Worm (Caenorhabditis elegans) whole organism, mixed stage, embryonic: ENCODE results near the gene clec-238.

ENCODE experiments used
- ces-1 ChIP-seq: fragments of 150-350 bp; optimal IDR thresholded peaks from 2 replicates; lab custom pipeline; 2014; ENCODE audit warnings: missing biosample characterization, missing genetic modification reagents, missing genetic modification characterization
- cnd-1 ChIP-seq: fragments of 200-800 bp; sonication (Bioruptor generic); optimal IDR thresholded peaks from 2 replicates; lab custom pipeline; 2018; ENCODE audit warnings: mild to moderate bottlenecking, missing genetic modification characterization, missing compliant biosample characterization
- ham-2 ChIP-seq: fragments of 200-800 bp; sonication (Bioruptor generic); optimal IDR thresholded peaks from 2 replicates; lab custom pipeline; 2018; ENCODE audit warnings: mild to moderate bottlenecking, missing genetic modification characterization, missing compliant biosample characterization
- lsy-2 ChIP-seq: fragments of 150-350 bp; optimal IDR thresholded peaks from 2 replicates; lab custom pipeline; 2014; ENCODE audit warnings: missing biosample characterization, missing genetic modification characterization
- mep-1 ChIP-seq: fragments of 150-350 bp; optimal IDR thresholded peaks from 2 replicates; lab custom pipeline; 2017; ENCODE audit warnings: missing biosample characterization, missing genetic modification reagents, missing genetic modification characterization, inconsistent platforms
- nhr-237 ChIP-seq: fragments of 150-350 bp; optimal IDR thresholded peaks from 2 replicates; lab custom pipeline; 2014; ENCODE audit warnings: missing biosample characterization, missing genetic modification characterization
- nhr-28 ChIP-seq: fragments of 150-350 bp; optimal IDR thresholded peaks from 2 replicates; lab custom pipeline; 2014; ENCODE audit warnings: missing biosample characterization, missing genetic modification characterization
- snpc-4 ChIP-seq: fragments of 150-350 bp; optimal IDR thresholded peaks from 2 replicates; lab custom pipeline; 2014; ENCODE audit warnings: missing biosample characterization, missing genetic modification characterization
- tbx-8 ChIP-seq: fragments of 200-800 bp; sonication (Bioruptor generic); optimal IDR thresholded peaks from 2 replicates; lab custom pipeline; 2018; ENCODE audit warnings: mild to moderate bottlenecking, missing genetic modification characterization, moderate library complexity, missing compliant biosample characterization
- unc-39 ChIP-seq: fragments of 150-350 bp; optimal IDR thresholded peaks from 2 replicates; lab custom pipeline; 2014; ENCODE audit warnings: missing biosample characterization, missing genetic modification characterization

ce11 chrV:16927345-16927744, 24.3 kb upstream of the clec-238 start, which contains the start of gene Y102A5C.36:
- TF ChIP-seq unc-39 (tag; lab: Kevin White, UChicago) (no peak), nhr-28 (tag; lab: Kevin White, UChicago) (no peak), nhr-237 (no peak), cnd-1 (tag; lab: Kevin White, UChicago) (no peak), ces-1 (GFP tag; lab: Kevin White, UChicago) (no peak), mep-1 (tag; lab: Kevin White, UChicago) (no peak), tbx-8 (GFP tag; lab: Kevin White, UChicago) (no peak), snpc-4 (no peak), ham-2 (GFP tag; lab: Kevin White, UChicago) (no peak), lsy-2 (no peak)
